Worm (Caenorhabditis elegans): Measurements from ENCODE around the gene eat-2.

Gene eat-2

ce11 chrII:14154357-14154756, 17.1 kb downstream of the eat-2 start, which contains the start of gene Y48B6A.1 (continued):
- 0 out of 2 replicates have a peak, but pooled peaks have one; percentile 52 for TF ChIP-seq lim-7 (GFP tag; IDR thresholded peaks at IDR 0.05)
- no peak for TF ChIP-seq attf-4 (tag; optimal IDR thresholded peaks at IDR 0.05)
- 0 out of 2 replicates have a peak, but pooled peaks have one; percentile 42 for TF ChIP-seq mxl-2 (GFP tag; conservative IDR thresholded peaks at IDR 0.05)
- TF ChIP-seq daf-12 (tag; optimal IDR thresholded peaks at IDR 0.05): no peak
- peak; percentile 91 for TF ChIP-seq rbr-2 (tag; optimal IDR thresholded peaks at IDR 0.05)
- TF ChIP-seq aly-2 (tag; optimal IDR thresholded peaks at IDR 0.05): no peak
- TF ChIP-seq nhr-6 (tag; optimal IDR thresholded peaks at IDR 0.05): peak; percentile 86
- peak; percentile 59 for TF ChIP-seq snpc-4 (tag; optimal IDR thresholded peaks at IDR 0.05)
- no peak for TF ChIP-seq unc-62 (GFP tag; optimal IDR thresholded peaks at IDR 0.05 in 1 of 2)
- no peak for TF ChIP-seq unc-62 (tag; optimal IDR thresholded peaks at IDR 0.05)
- no peak for TF ChIP-seq lin-1 (GFP tag; IDR thresholded peaks at IDR 0.05)
- peak; percentile 87 for TF ChIP-seq mxl-3 (GFP tag; optimal IDR thresholded peaks at IDR 0.05)
- peak; percentile 94 for TF ChIP-seq dve-1 (tag; optimal IDR thresholded peaks at IDR 0.05; ENCODE audit: insufficient read depth)
- peak; percentile 98 for TF ChIP-seq aha-1 (tag)
- peak; percentile 71 for TF ChIP-seq spr-1 (tag; optimal IDR thresholded peaks at IDR 0.05)
- TF ChIP-seq vab-7 (GFP tag; IDR thresholded peaks at IDR 0.05): peak; percentile 89
- TF ChIP-seq dmd-9 (GFP tag; IDR thresholded peaks at IDR 0.05): peak; percentile 92

ce11 chrII:14152274-14152673, 19.2 kb downstream of the eat-2 start:
- TF ChIP-seq sdz-12 (GFP tag; optimal IDR thresholded peaks at IDR 0.05): no peak
- TF ChIP-seq dpl-1 (GFP tag; optimal IDR thresholded peaks at IDR 0.05): no peak
- TF ChIP-seq F44E2.7 (GFP tag; IDR thresholded peaks at IDR 0.05): no peak
- no peak for TF ChIP-seq nhr-28 (tag; optimal IDR thresholded peaks at IDR 0.05)
- TF ChIP-seq tag-97 (GFP tag; IDR thresholded peaks at IDR 0.05): no peak
- peak in 1 of 2 experiments; percentile 39 for TF ChIP-seq unc-62 (GFP tag; optimal IDR thresholded peaks at IDR 0.05 in 1 of 2)
- TF ChIP-seq unc-62 (tag; optimal IDR thresholded peaks at IDR 0.05): no peak
- TF ChIP-seq egl-27 (tag; optimal IDR thresholded peaks at IDR 0.05): no peak
- peak; percentile 89 for TF ChIP-seq set-16 (GFP tag; IDR thresholded peaks at IDR 0.05)
- no peak for TF ChIP-seq F10B5.3 (tag; optimal IDR thresholded peaks at IDR 0.05)
- no peak for TF ChIP-seq F49E8.2 (tag; optimal IDR thresholded peaks at IDR 0.05; ENCODE audit: borderline replicate concordance)
- TF ChIP-seq ceh-20 (GFP tag; IDR thresholded peaks at IDR 0.05): no peak
- no peak for TF ChIP-seq madf-9 (GFP tag; conservative IDR thresholded peaks at IDR 0.05)
- no peak for TF ChIP-seq nhr-6 (tag; optimal IDR thresholded peaks at IDR 0.05)
- no peak for TF ChIP-seq nhr-237 (tag; optimal IDR thresholded peaks at IDR 0.05)
- TF ChIP-seq egl-43 (GFP tag; IDR thresholded peaks at IDR 0.05): 0 out of 2 replicates have a peak, but pooled peaks have one; percentile 11

ce11 chrII:14150031-14150430, 21.4 kb downstream of the eat-2 start, which contains the start of gene W03H9.1:
Gene W03H9.1 (minus strand): TSS chrII:14150131.
- TF ChIP-seq lim-7 (GFP tag; IDR thresholded peaks at IDR 0.05) (no peak), saeg-2 (GFP tag; IDR thresholded peaks at IDR 0.05) (no peak), nhr-6 (tag; optimal IDR thresholded peaks at IDR 0.05) (no peak), zfp-3 (GFP tag; conservative IDR thresholded peaks at IDR 0.05) (no peak)

DNA sequence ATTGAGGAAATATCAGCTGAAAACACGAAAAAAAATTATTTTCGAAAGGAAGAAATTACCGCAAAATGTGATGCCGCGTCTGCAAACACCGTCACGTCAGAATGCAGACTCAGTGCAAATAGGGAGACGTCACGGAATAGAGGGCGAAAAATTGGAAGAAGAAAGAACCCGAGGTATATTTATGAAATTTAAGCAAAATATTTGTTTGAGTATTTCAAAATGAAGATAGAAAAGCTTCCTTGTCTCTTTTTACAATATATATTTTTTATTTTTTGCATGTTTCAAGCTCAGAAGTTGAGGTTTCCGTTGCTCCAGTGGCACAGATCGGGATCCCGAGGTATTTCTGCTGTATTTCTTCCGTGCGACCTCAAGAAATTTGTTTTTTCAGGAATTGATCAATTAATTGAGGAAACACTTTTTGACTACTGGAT, 27.6 kb downstream of the eat-2 start, which contains the start of gene W03H9.2:
Gene W03H9.2 (minus strand): TSS at position 32 of the 431 bp plus-strand sequence.
- TF ChIP-seq unc-39 (tag; optimal IDR thresholded peaks at IDR 0.05): no peak
- no peak for TF ChIP-seq aly-2 (tag; optimal IDR thresholded peaks at IDR 0.05)
- no peak for TF ChIP-seq daf-19 (GFP tag; conservative IDR thresholded peaks at IDR 0.05)
- TF ChIP-seq nhr-25 (tag; optimal IDR thresholded peaks at IDR 0.05; ENCODE audit: borderline replicate concordance, insufficient read depth): no peak
- no peak for TF ChIP-seq nhr-41 (GFP tag; IDR thresholded peaks at IDR 0.05)
- peak; percentile 36 for TF ChIP-seq nhr-102 (tag; optimal IDR thresholded peaks at IDR 0.05)
- TF ChIP-seq fkh-10 (GFP tag; optimal IDR thresholded peaks at IDR 0.05): peak; percentile 61
- TF ChIP-seq egl-27 (tag; optimal IDR thresholded peaks at IDR 0.05): no peak
- peak; percentile 41 for TF ChIP-seq lir-3 (tag; optimal IDR thresholded peaks at IDR 0.05)
- no peak for TF ChIP-seq lin-1 (GFP tag; IDR thresholded peaks at IDR 0.05)
- TF ChIP-seq snpc-4 (tag; optimal IDR thresholded peaks at IDR 0.05): no peak
- TF ChIP-seq F37D6.2 (tag; optimal IDR thresholded peaks at IDR 0.05): peak; percentile 59
- peak; percentile 85 for TF ChIP-seq hmg-1.1 (GFP tag; IDR thresholded peaks at IDR 0.05)
- TF ChIP-seq jun-1 (tag; optimal IDR thresholded peaks at IDR 0.05): no peak
- TF ChIP-seq vab-7 (GFP tag; IDR thresholded peaks at IDR 0.05): peak; percentile 53; the same call in 1 of the 2 replicates
- TF ChIP-seq lin-38 (GFP tag; IDR thresholded peaks at IDR 0.05): peak; percentile 80
- TF ChIP-seq dmd-9 (GFP tag; IDR thresholded peaks at IDR 0.05): peak; percentile 76
- no peak for TF ChIP-seq F26F4.8 (GFP tag; conservative IDR thresholded peaks at IDR 0.05)
- no peak for TF ChIP-seq spr-1 (tag; optimal IDR thresholded peaks at IDR 0.05)
- peak; percentile 65 for TF ChIP-seq rbr-2 (tag; optimal IDR thresholded peaks at IDR 0.05)
- no peak for TF ChIP-seq zip-2 (tag; optimal IDR thresholded peaks at IDR 0.05)
- TF ChIP-seq mes-2 (tag; optimal IDR thresholded peaks at IDR 0.05; ENCODE audit: poor library complexity, severe bottlenecking): peak; percentile 95
